Worm (Caenorhabditis elegans) whole organism, L2 larva: ENCODE data around the gene C53C11.5.

ENCODE experiments used
- ama-1 ChIP-seq: fragments of 150-350 bp; optimal IDR thresholded peaks from 2 replicates; lab custom pipeline; 2018; ENCODE audit warnings: inconsistent platforms
- ceh-82 ChIP-seq: fragments of 150-350 bp; optimal IDR thresholded peaks from 2 replicates; lab custom pipeline; 2014; ENCODE audit warnings: missing biosample characterization, missing genetic modification characterization
- lin-39 ChIP-seq: fragments of 150-350 bp; optimal IDR thresholded peaks from 2 replicates; lab custom pipeline; 2014; ENCODE audit warnings: missing biosample characterization, missing genetic modification reagents, missing genetic modification characterization
- mbf-1 ChIP-seq: sonication (generic microtip); optimal IDR thresholded peaks from 2 replicates; lab custom pipeline; 2017; ENCODE audit warnings: missing biosample characterization, missing genetic modification characterization
- mdl-1 ChIP-seq, 2 experiments: fragments of 150-350 bp in 1 of 2; sonication (generic microtip) in 1 of 2; optimal IDR thresholded peaks; 2 replicates each; lab custom pipeline; 2017; ENCODE audit warnings: missing biosample characterization in 2 of 2, missing genetic modification characterization in 2 of 2
- nhr-23 ChIP-seq: fragments of 150-350 bp; optimal IDR thresholded peaks from 2 replicates; lab custom pipeline; 2014; ENCODE audit warnings: missing biosample characterization, missing genetic modification reagents, missing genetic modification characterization
- sma-9 ChIP-seq, 2 experiments: fragments of 150-350 bp in 1 of 2; sonication (generic microtip) in 1 of 2; optimal IDR thresholded peaks; 2 replicates each; lab custom pipeline; 2014 to 2016; ENCODE audit warnings: missing genetic modification characterization in 2 of 2, mild to moderate bottlenecking in 1 of 2, missing biosample characterization in 1 of 2, missing compliant biosample characterization in 1 of 2, missing genetic modification reagents in 1 of 2, moderate library complexity in 1 of 2
- zag-1 ChIP-seq: fragments of 150-350 bp; optimal IDR thresholded peaks from 2 replicates; lab custom pipeline; 2014; ENCODE audit warnings: missing biosample characterization, missing genetic modification characterization
- ztf-4 ChIP-seq: fragments of 150-350 bp; optimal IDR thresholded peaks from 2 replicates; lab custom pipeline; 2014; ENCODE audit warnings: missing biosample characterization, missing genetic modification characterization

DNA sequence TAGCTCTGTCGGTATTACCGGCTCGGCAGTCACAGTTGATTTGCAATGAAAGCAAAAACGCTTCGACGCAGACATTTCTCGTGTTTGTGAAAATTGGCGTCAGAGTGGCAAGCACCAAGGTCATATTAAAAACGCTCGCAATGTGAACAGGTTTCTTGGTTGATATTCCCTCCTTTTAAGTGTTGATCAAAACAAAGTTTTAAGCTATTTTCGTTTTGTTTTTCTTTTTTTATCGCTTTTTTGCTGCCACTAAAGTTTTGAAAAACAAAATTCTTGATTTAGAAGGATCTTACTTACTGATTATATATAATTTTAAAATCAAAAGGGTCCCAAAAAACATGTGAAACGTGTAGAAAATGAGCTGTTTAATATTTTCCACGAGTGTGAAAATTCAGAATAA lies 39.1 kb upstream of the C53C11.5 start, which contains the start of gene C33E10.8:
- TF ChIP-seq mdl-1 (tag; optimal IDR thresholded peaks at IDR 0.05; lab: Kevin White, UChicago) (no peak), ama-1 (lab: Kevin White, UChicago) (no peak), lin-39 (tag; lab: Kevin White, UChicago) (no peak), ztf-4 (tag; lab: Kevin White, UChicago) (no peak), sma-9 (GFP tag; optimal IDR thresholded peaks at IDR 0.05; lab: Kevin White, UChicago) (no peak), sma-9 (tag; optimal IDR thresholded peaks at IDR 0.05; lab: Kevin White, UChicago) (no peak), nhr-23 (tag; lab: Kevin White, UChicago) (no peak), ceh-82 (tag; lab: Kevin White, UChicago) (no peak), mbf-1 (no peak), zag-1 (no peak)
